Worm (Caenorhabditis elegans): ENCODE measurements around the gene hpl-2.
A peak's percentile ranks its signal among the peaks of the same experiment; 100 is the strongest.

Gene hpl-2

ce11 chrIII:10717479-10717878 is 37.9 kb downstream of the hpl-2 start (continued):
- TF ChIP-seq daf-16 (GFP tag; optimal IDR thresholded peaks at IDR 0.05) (peak in 1 of 2 experiments; percentile 30), daf-16 (tag; optimal IDR thresholded peaks at IDR 0.05) (peak; percentile 41), hlh-11 (tag; optimal IDR thresholded peaks at IDR 0.05) (peak; percentile 95), zip-2 (tag; optimal IDR thresholded peaks at IDR 0.05) (no peak), lsy-2 (tag; optimal IDR thresholded peaks at IDR 0.05) (peak; percentile 42 to 67), ZK337.2 (GFP tag; IDR thresholded peaks at IDR 0.05) (no peak), mes-2 (tag; optimal IDR thresholded peaks at IDR 0.05; ENCODE audit: poor library complexity, severe bottlenecking) (peak; percentile 37), nhr-11 (tag; optimal IDR thresholded peaks at IDR 0.05) (peak; percentile 77), madf-9 (GFP tag; conservative IDR thresholded peaks at IDR 0.05) (no peak), nhr-48 (tag; optimal IDR thresholded peaks at IDR 0.05) (peak; percentile 91), ceh-32 (tag; optimal IDR thresholded peaks at IDR 0.05; ENCODE audit: poor library complexity) (no peak), pqm-1 (tag; optimal IDR thresholded peaks at IDR 0.05) (no peak), F44E2.7 (GFP tag; IDR thresholded peaks at IDR 0.05) (no peak), spr-1 (tag; optimal IDR thresholded peaks at IDR 0.05) (peak; percentile 33), hlh-30 (tag; optimal IDR thresholded peaks at IDR 0.05; ENCODE audit: insufficient read depth) (peak; percentile 54), nhr-25 (tag; optimal IDR thresholded peaks at IDR 0.05; ENCODE audit: borderline replicate concordance, insufficient read depth) (peak; percentile 68), nhr-102 (tag; optimal IDR thresholded peaks at IDR 0.05) (peak; percentile 38), skn-1 (tag; optimal IDR thresholded peaks at IDR 0.05) (no peak)

ce11 chrIII:10716091-10716490 is 39.2 kb downstream of the hpl-2 start, which contains the start of gene W09D10.4:
W09D10.4 (minus strand) TSS chrIII:10716191.
- TF ChIP-seq zip-2 (tag; optimal IDR thresholded peaks at IDR 0.05), result no peak
- no peak for TF ChIP-seq unc-62 (GFP tag; optimal IDR thresholded peaks at IDR 0.05 in 1 of 2)
- no peak for TF ChIP-seq unc-62 (tag; optimal IDR thresholded peaks at IDR 0.05)
- TF ChIP-seq dpl-1 (GFP tag; optimal IDR thresholded peaks at IDR 0.05), result no peak
- TF ChIP-seq fkh-10 (GFP tag; optimal IDR thresholded peaks at IDR 0.05), result no peak
- no peak for TF ChIP-seq ces-1 (GFP tag; optimal IDR thresholded peaks at IDR 0.05)
- no peak for TF ChIP-seq F37D6.2 (tag; optimal IDR thresholded peaks at IDR 0.05)
- TF ChIP-seq daf-16 (GFP tag; optimal IDR thresholded peaks at IDR 0.05), result peak in 1 of 2 experiments; percentile 19
- TF ChIP-seq daf-16 (tag; optimal IDR thresholded peaks at IDR 0.05), result no peak
- no peak for TF ChIP-seq rbr-2 (tag; optimal IDR thresholded peaks at IDR 0.05)
- no peak for TF ChIP-seq ztf-7 (tag; optimal IDR thresholded peaks at IDR 0.05)
- no peak for TF ChIP-seq dmd-9 (GFP tag; IDR thresholded peaks at IDR 0.05)
- no peak for TF ChIP-seq madf-5 (GFP tag; IDR thresholded peaks at IDR 0.05)
- no peak for TF ChIP-seq nhr-76 (tag; optimal IDR thresholded peaks at IDR 0.05)
- no peak for TF ChIP-seq Y105C5A.15 (GFP tag; IDR thresholded peaks at IDR 0.05)
- TF ChIP-seq T20F7.1 (GFP tag; optimal IDR thresholded peaks at IDR 0.05), result peak; percentile 5
- no peak for TF ChIP-seq ama-1 (optimal IDR thresholded peaks at IDR 0.05)
- TF ChIP-seq spr-3 (GFP tag; optimal IDR thresholded peaks at IDR 0.05), result no peak
- peak; percentile 3 for TF ChIP-seq nhr-11 (tag; optimal IDR thresholded peaks at IDR 0.05)

DNA sequence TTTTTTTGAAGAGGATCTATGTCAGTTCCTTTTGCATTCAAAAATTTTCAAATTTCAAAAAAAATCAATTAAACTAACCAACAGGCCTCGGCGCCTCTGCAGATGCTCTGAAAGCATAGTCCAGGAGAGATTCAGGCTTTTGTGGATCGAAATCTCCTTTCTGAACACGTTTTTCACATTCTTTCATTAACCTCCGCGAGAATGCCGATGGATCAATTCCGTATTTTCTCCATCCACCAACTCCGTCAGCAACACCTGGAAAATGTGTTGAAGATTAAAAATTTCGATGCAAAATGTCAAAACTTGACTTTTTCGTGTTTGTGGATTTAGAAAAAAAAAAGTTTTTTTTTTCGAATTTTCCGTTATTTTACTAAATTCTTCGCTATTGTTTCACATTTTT is 40.8 kb downstream of the hpl-2 start:
- TF ChIP-seq T26A8.4 (GFP tag; IDR thresholded peaks at IDR 0.05), result peak; percentile 29; the same call in 1 of the 2 replicates
- TF ChIP-seq nhr-102 (tag; optimal IDR thresholded peaks at IDR 0.05), result no peak
- peak; percentile 68 for TF ChIP-seq sdz-12 (GFP tag; optimal IDR thresholded peaks at IDR 0.05)
- TF ChIP-seq nhr-10 (tag; optimal IDR thresholded peaks at IDR 0.05), result no peak
- TF ChIP-seq Y5F2A.4 (GFP tag; optimal IDR thresholded peaks at IDR 0.05), result no peak
- TF ChIP-seq lsy-2 (tag; optimal IDR thresholded peaks at IDR 0.05), result peak in 1 of 2 experiments; percentile 10
- TF ChIP-seq ctbp-1 (GFP tag; IDR thresholded peaks at IDR 0.05), result 0 out of 2 replicates have a peak, but pooled peaks have one; percentile 16
- TF ChIP-seq ama-1 (optimal IDR thresholded peaks at IDR 0.05), result no peak
- no peak for TF ChIP-seq Y75B8A.6 (GFP tag; IDR thresholded peaks at IDR 0.05)
- no peak for TF ChIP-seq attf-4 (tag; optimal IDR thresholded peaks at IDR 0.05)
- TF ChIP-seq dmd-9 (GFP tag; IDR thresholded peaks at IDR 0.05), result 0 out of 2 replicates have a peak, but pooled peaks have one; percentile 6
- TF ChIP-seq zip-11 (GFP tag; IDR thresholded peaks at IDR 0.05), result no peak
- TF ChIP-seq egl-43 (GFP tag; IDR thresholded peaks at IDR 0.05), result peak; percentile 44; the same call in 1 of the 2 replicates
- no peak for TF ChIP-seq ces-1 (GFP tag; optimal IDR thresholded peaks at IDR 0.05)
- no peak for TF ChIP-seq egl-27 (tag; optimal IDR thresholded peaks at IDR 0.05)
- 0 out of 2 replicates have a peak, but pooled peaks have one; percentile 15 for TF ChIP-seq dmd-6 (GFP tag; IDR thresholded peaks at IDR 0.05)
